Fruit fly (Drosophila melanogaster) whole organism, embryonic: Measurements from ENCODE around the gene Lim3.

ENCODE experiments used
- Atf6 ChIP-seq: fragments of 200-800 bp; sonication (Bioruptor generic); IDR thresholded peaks from 2 replicates; pipeline ENCODE4 v1.3.6; 2022; ENCODE audit warnings: missing biosample characterization, missing genetic modification characterization
- BtbVII ChIP-seq: fragments of 200-800 bp; sonication (Bioruptor generic); optimal IDR thresholded peaks from 3 replicates; lab custom pipeline; 2017; ENCODE audit warnings: missing biosample characterization, mild to moderate bottlenecking, missing genetic modification characterization
- Bteb2 ChIP-seq: fragments of 200-800 bp; sonication (Bioruptor generic); optimal IDR thresholded peaks from 2 replicates; lab custom pipeline; 2016; ENCODE audit warnings: missing biosample characterization, missing genetic modification characterization
- CG10366 ChIP-seq: fragments of 200-800 bp; sonication (Bioruptor generic); IDR thresholded peaks from 2 replicates; pipeline ENCODE4 v1.3.6; 2022; ENCODE audit warnings: missing biosample characterization, missing genetic modification characterization
- CG11456 ChIP-seq: fragments of 200-800 bp; sonication (Bioruptor generic); IDR thresholded peaks from 3 replicates; pipeline ENCODE4 v1.3.6; 2022; ENCODE audit warnings: missing biosample characterization, missing genetic modification characterization
- CG12104 ChIP-seq: fragments of 200-800 bp; sonication (Bioruptor generic); optimal IDR thresholded peaks from 3 replicates; lab custom pipeline; 2016; ENCODE audit warnings: missing biosample characterization, missing genetic modification characterization
- CG15011 ChIP-seq: fragments of 200-800 bp; sonication (Bioruptor generic); optimal IDR thresholded peaks from 3 replicates; lab custom pipeline; 2018; ENCODE audit warnings: missing biosample characterization, mild to moderate bottlenecking, missing genetic modification characterization
- CG18599 ChIP-seq: fragments of 200-800 bp; sonication (Bioruptor generic); optimal IDR thresholded peaks from 3 replicates; lab custom pipeline; 2017; ENCODE audit warnings: missing biosample characterization, missing genetic modification characterization, mild to moderate bottlenecking, moderate library complexity, missing genetic modification reagents
- CG18619 ChIP-seq: fragments of 200-800 bp; sonication (Bioruptor generic); optimal IDR thresholded peaks from 3 replicates; lab custom pipeline; 2017; ENCODE audit warnings: missing biosample characterization, mild to moderate bottlenecking, missing genetic modification characterization
- CG2120 ChIP-seq: fragments of 200-800 bp; sonication (Bioruptor generic); optimal IDR thresholded peaks from 3 replicates; lab custom pipeline; 2016; ENCODE audit warnings: missing biosample characterization, missing genetic modification characterization
- CG30431 ChIP-seq: fragments of 200-800 bp; sonication (Bioruptor generic); optimal IDR thresholded peaks from 2 replicates; lab custom pipeline; 2017; ENCODE audit warnings: missing biosample characterization, missing genetic modification characterization
- CG3065 ChIP-seq: fragments of 200-800 bp; sonication (Bioruptor generic); optimal IDR thresholded peaks from 2 replicates; lab custom pipeline; 2016; ENCODE audit warnings: missing biosample characterization, missing genetic modification characterization
- CG31224 ChIP-seq: fragments of 200-800 bp; sonication (Bioruptor generic); IDR thresholded peaks from 2 replicates; pipeline ENCODE4 v1.3.6; 2022; ENCODE audit warnings: missing biosample characterization, missing genetic modification characterization
- CG33557 ChIP-seq: fragments of 200-800 bp; sonication (Bioruptor generic); optimal IDR thresholded peaks from 2 replicates; lab custom pipeline; 2019; ENCODE audit warnings: missing biosample characterization, mild to moderate bottlenecking, missing genetic modification characterization, moderate library complexity
- CG4820 ChIP-seq: fragments of 200-800 bp; sonication (Bioruptor generic); optimal IDR thresholded peaks from 3 replicates; lab custom pipeline; 2016; ENCODE audit warnings: missing biosample characterization, missing genetic modification characterization
- CG6272 ChIP-seq: fragments of 200-800 bp; sonication (Bioruptor generic); IDR thresholded peaks from 2 replicates; pipeline ENCODE4 v1.3.6; 2022; ENCODE audit warnings: missing biosample characterization, missing genetic modification characterization
- CG6765 ChIP-seq: fragments of 200-800 bp; sonication (Bioruptor generic); optimal IDR thresholded peaks from 3 replicates; lab custom pipeline; 2017; ENCODE audit warnings: missing biosample characterization, mild to moderate bottlenecking, missing genetic modification characterization
- CG7963 ChIP-seq: fragments of 200-800 bp; sonication (Bioruptor generic); IDR thresholded peaks from 3 replicates; pipeline ENCODE4 v1.3.6; 2022; ENCODE audit warnings: missing biosample characterization, missing genetic modification characterization; ENCODE audit not compliant: partially characterized antibody
- CG8388 ChIP-seq: fragments of 200-800 bp; sonication (Bioruptor generic); optimal IDR thresholded peaks from 2 replicates; lab custom pipeline; 2019; ENCODE audit warnings: missing biosample characterization, mild to moderate bottlenecking, missing genetic modification characterization, moderate library complexity
- Chrac-16 ChIP-seq: fragments of 200-800 bp; sonication (Bioruptor generic); optimal IDR thresholded peaks from 3 replicates; lab custom pipeline; 2016; ENCODE audit warnings: missing biosample characterization, missing genetic modification characterization
- Dad ChIP-seq: fragments of 200-800 bp; sonication (Bioruptor generic); optimal IDR thresholded peaks from 3 replicates; lab custom pipeline; 2016; ENCODE audit warnings: missing biosample characterization, missing genetic modification characterization
- Dek ChIP-seq: fragments of 200-800 bp; sonication (Bioruptor generic); optimal IDR thresholded peaks from 3 replicates; lab custom pipeline; 2019; ENCODE audit warnings: missing biosample characterization, mild to moderate bottlenecking, missing genetic modification characterization, moderate library complexity
- Dfd ChIP-seq, 2 experiments: fragments of >200 bp; optimal IDR thresholded peaks; 2 replicates each; lab custom pipeline; 2017; ENCODE audit warnings: missing biosample characterization in 2 of 2, missing genetic modification characterization in 2 of 2
- HLH3B ChIP-seq: fragments of 200-800 bp; sonication (Bioruptor generic); IDR thresholded peaks from 2 replicates; pipeline ENCODE4 v1.3.6; 2022; ENCODE audit warnings: missing biosample characterization, missing genetic modification characterization
- Jarid2 ChIP-seq: fragments of 200-800 bp; sonication (Bioruptor generic); optimal IDR thresholded peaks from 3 replicates; lab custom pipeline; 2017; ENCODE audit warnings: mild to moderate bottlenecking, missing biosample characterization, missing genetic modification reagents, missing genetic modification characterization
- Lhr ChIP-seq: fragments of 200-800 bp; sonication (Bioruptor generic); optimal IDR thresholded peaks from 3 replicates; lab custom pipeline; 2017; ENCODE audit warnings: mild to moderate bottlenecking, missing biosample characterization, missing genetic modification reagents, missing genetic modification characterization
- NK7.1 ChIP-seq: fragments of 200-800 bp; sonication (Bioruptor generic); optimal IDR thresholded peaks from 3 replicates; lab custom pipeline; 2016; ENCODE audit warnings: missing biosample characterization, missing genetic modification characterization
- al ChIP-seq: fragments of 200-800 bp; sonication (Bioruptor generic); IDR thresholded peaks from 2 replicates; pipeline ENCODE4 v1.3.6; 2022; ENCODE audit warnings: missing biosample characterization, missing genetic modification characterization
- btn ChIP-seq: fragments of 200-800 bp; sonication (Bioruptor generic); optimal IDR thresholded peaks from 2 replicates; lab custom pipeline; 2016; ENCODE audit warnings: missing biosample characterization, missing genetic modification characterization
- croc ChIP-seq: fragments of 200-800 bp; sonication (Bioruptor generic); conservative IDR thresholded peaks from 3 replicates; pipeline ENCODE4 v1.3.6; 2022; ENCODE audit warnings: missing biosample characterization, missing genetic modification characterization
- kay ChIP-seq: fragments of 200-800 bp; sonication (Bioruptor generic); optimal IDR thresholded peaks from 2 replicates; lab custom pipeline; 2016; ENCODE audit warnings: missing biosample characterization, missing genetic modification characterization
- lilli ChIP-seq: fragments of 200-800 bp; sonication (Bioruptor generic); optimal IDR thresholded peaks from 3 replicates; lab custom pipeline; 2016; ENCODE audit warnings: missing biosample characterization, missing genetic modification characterization
- maf-S ChIP-seq: fragments of 200-800 bp; sonication (Bioruptor generic); optimal IDR thresholded peaks from 2 replicates; lab custom pipeline; 2016; ENCODE audit warnings: missing biosample characterization, missing genetic modification characterization
- mam ChIP-seq: fragments of 200-800 bp; sonication (Bioruptor generic); optimal IDR thresholded peaks from 3 replicates; lab custom pipeline; 2016; ENCODE audit warnings: missing biosample characterization, missing genetic modification characterization
- nmo ChIP-seq: fragments of 200-800 bp; sonication (Bioruptor generic); optimal IDR thresholded peaks from 2 replicates; lab custom pipeline; 2018; ENCODE audit warnings: missing biosample characterization, mild to moderate bottlenecking, missing genetic modification characterization, moderate library complexity
- pb ChIP-seq: fragments of 200-800 bp; sonication (Bioruptor generic); optimal IDR thresholded peaks from 3 replicates; lab custom pipeline; 2016; ENCODE audit warnings: missing biosample characterization, missing genetic modification characterization
- phol ChIP-seq: fragments of 200-800 bp; sonication (Bioruptor generic); optimal IDR thresholded peaks from 3 replicates; lab custom pipeline; 2018; ENCODE audit warnings: missing biosample characterization, mild to moderate bottlenecking, missing genetic modification characterization, moderate library complexity
- pnt ChIP-seq: fragments of 200-800 bp; sonication (Bioruptor generic); optimal IDR thresholded peaks from 3 replicates; lab custom pipeline; 2016; ENCODE audit warnings: missing biosample characterization, missing genetic modification characterization
- psq ChIP-seq: fragments of 200-800 bp; sonication (Bioruptor generic); optimal IDR thresholded peaks from 2 replicates; lab custom pipeline; 2017; ENCODE audit warnings: missing biosample characterization, missing genetic modification characterization
- pum ChIP-seq: fragments of 200-800 bp; sonication (Bioruptor generic); optimal IDR thresholded peaks from 2 replicates; lab custom pipeline; 2016; ENCODE audit warnings: missing biosample characterization, missing genetic modification characterization
- sc ChIP-seq, 3 experiments: fragments of >200 bp in 2 of 3; fragments of 200-800 bp in 1 of 3; sonication (Bioruptor generic) in 1 of 3; optimal IDR thresholded peaks; 2 replicates in 2 of 3; 3 replicates in 1 of 3; lab custom pipeline; 2017; ENCODE audit warnings: mild to moderate bottlenecking in 1 of 3, missing biosample characterization in 1 of 3, missing genetic modification characterization in 1 of 3, missing genetic modification reagents in 1 of 3
- scrt ChIP-seq: fragments of 200-800 bp; sonication (Bioruptor generic); optimal IDR thresholded peaks from 2 replicates; lab custom pipeline; 2018; ENCODE audit warnings: missing biosample characterization, mild to moderate bottlenecking, missing genetic modification characterization, moderate library complexity
- sd ChIP-seq: fragments of 200-800 bp; sonication (Bioruptor generic); optimal IDR thresholded peaks from 3 replicates; lab custom pipeline; 2018; ENCODE audit warnings: missing biosample characterization, mild to moderate bottlenecking, missing genetic modification characterization, moderate library complexity
- sisA ChIP-seq: fragments of 200-800 bp; sonication (Bioruptor generic); IDR thresholded peaks from 2 replicates; pipeline ENCODE4 v1.3.6; 2022; ENCODE audit warnings: missing biosample characterization, missing genetic modification characterization
- slou ChIP-seq: fragments of 200-800 bp; sonication (Bioruptor generic); optimal IDR thresholded peaks from 3 replicates; lab custom pipeline; 2016; ENCODE audit warnings: missing biosample characterization, missing genetic modification characterization
- sug ChIP-seq: fragments of 200-800 bp; optimal IDR thresholded peaks from 2 replicates; lab custom pipeline; 2019; ENCODE audit warnings: missing biosample characterization, mild to moderate bottlenecking, missing genetic modification characterization, moderate library complexity
- trh ChIP-seq: fragments of 200-800 bp; sonication (Bioruptor generic); optimal IDR thresholded peaks from 2 replicates; lab custom pipeline; 2016; ENCODE audit warnings: missing biosample characterization, missing genetic modification characterization
- zen ChIP-seq: fragments of 200-800 bp; sonication (Bioruptor generic); optimal IDR thresholded peaks from 3 replicates; lab custom pipeline; 2018; ENCODE audit warnings: missing biosample characterization, mild to moderate bottlenecking, missing genetic modification characterization, moderate library complexity

The Lim3 gene

DNA sequence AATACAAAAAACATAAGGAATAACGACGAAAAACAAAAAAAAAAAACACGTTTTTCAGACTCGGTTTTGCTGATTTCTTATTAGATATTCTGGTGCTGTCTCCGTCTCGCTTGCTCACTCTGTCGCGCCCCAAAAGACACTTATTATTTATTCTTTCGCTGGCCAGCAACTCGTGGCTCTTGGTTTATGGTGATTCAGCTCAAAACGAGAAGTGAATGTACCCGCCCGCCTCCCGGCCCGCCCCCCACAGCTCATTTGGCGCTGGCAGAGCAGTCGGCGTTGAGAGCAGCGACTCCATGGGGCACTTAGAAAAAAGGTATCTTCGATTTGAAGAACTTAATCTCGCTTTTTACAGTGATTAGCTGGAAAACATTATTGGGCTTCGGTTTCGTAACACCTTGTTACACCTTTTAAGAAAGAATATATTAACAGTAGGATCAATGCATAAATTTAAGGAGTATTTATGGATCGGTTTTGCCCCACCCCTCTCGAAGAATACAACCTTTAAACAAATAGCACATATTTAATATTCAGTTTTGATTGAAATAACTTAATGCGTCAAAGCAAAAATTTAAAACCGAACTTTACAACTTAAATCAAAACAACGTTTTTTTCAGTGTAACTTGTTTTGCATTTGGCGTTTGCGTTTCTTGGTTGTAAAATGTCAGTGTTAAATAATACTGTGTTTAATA lies 33.4 kb upstream of the Lim3 start (continued):
- peak; percentile 46 for TF ChIP-seq zen (tag; lab: Kevin White, UChicago)
- TF ChIP-seq CG10366 (GFP tag; lab: Robert Waterston, UW) = peak; percentile 27; the same call in 1 of the 2 replicates
- peak; percentile 67 for TF ChIP-seq sug (tag; lab: Kevin White, UChicago)
- peak; percentile 42; the same call in 2 of the 3 replicates for TF ChIP-seq croc (GFP tag; lab: Robert Waterston, UW)
- peak; percentile 55 for TF ChIP-seq NK7.1
- TF ChIP-seq lilli = peak; percentile 79
- peak; percentile 66 for TF ChIP-seq slou (GFP tag; lab: Kevin White, UChicago)
- TF ChIP-seq HLH3B (GFP tag; lab: Robert Waterston, UW) = 0 out of 2 replicates have a peak, but pooled peaks have one; percentile 7
- peak; percentile 84 for TF ChIP-seq CG2120 (GFP tag; lab: Kevin White, UChicago)
- peak; percentile 7 for TF ChIP-seq trh (GFP tag; lab: Kevin White, UChicago)
- TF ChIP-seq phol (tag; lab: Kevin White, UChicago) = peak; percentile 80
- TF ChIP-seq CG12104 (GFP tag; lab: Kevin White, UChicago) = peak; percentile 77
- peak; percentile 56 for TF ChIP-seq maf-S (GFP tag; lab: Kevin White, UChicago)
- peak; percentile 38 for TF ChIP-seq pum (GFP tag; lab: Kevin White, UChicago)
- TF ChIP-seq Lhr (GFP tag; lab: Kevin White, UChicago) = peak; percentile 31
- TF ChIP-seq BtbVII (GFP tag; lab: Kevin White, UChicago) = peak; percentile 81
- TF ChIP-seq CG30431 = peak; percentile 62
- peak; percentile 65 for TF ChIP-seq CG31224
- TF ChIP-seq CG6765 (GFP tag; lab: Kevin White, UChicago) = peak; percentile 64
- TF ChIP-seq Atf6 (GFP tag; lab: Robert Waterston, UW) = peak; percentile 72
- peak; percentile 72 for TF ChIP-seq CG33557 (GFP tag; lab: Kevin White, UChicago)
- TF ChIP-seq CG3065 (GFP tag; lab: Kevin White, UChicago) = peak; percentile 55
- peak; percentile 51 for TF ChIP-seq scrt
- TF ChIP-seq Bteb2 (GFP tag; lab: Kevin White, UChicago) = peak; percentile 78
- TF ChIP-seq al = peak; percentile 49
- peak; percentile 63 for TF ChIP-seq CG15011 (GFP tag; lab: Kevin White, UChicago)
- no peak for TF ChIP-seq btn
- TF ChIP-seq CG18599 (GFP tag; lab: Kevin White, UChicago) = peak; percentile 76
- peak; percentile 21; the same call in 1 of the 2 replicates for TF ChIP-seq sisA
- TF ChIP-seq Dek = peak; percentile 61
- no peak for TF ChIP-seq CG6272 (GFP tag; lab: Robert Waterston, UW)
- peak; percentile 48 for TF ChIP-seq Dad (GFP tag; lab: Kevin White, UChicago)
- TF ChIP-seq pb = peak; percentile 42
- TF ChIP-seq Chrac-16 (GFP tag; lab: Kevin White, UChicago) = peak; percentile 65
- no peak for TF ChIP-seq sc (optimal IDR thresholded peaks at IDR 0.05; lab: Kevin White, UChicago)
- peak; percentile 55 for TF ChIP-seq sc (GFP tag; optimal IDR thresholded peaks at IDR 0.05; lab: Kevin White, UChicago)
- TF ChIP-seq psq (GFP tag; lab: Kevin White, UChicago) = no peak
- TF ChIP-seq CG4820 (GFP tag; lab: Kevin White, UChicago) = peak; percentile 67
- peak; percentile 10 for TF ChIP-seq kay (GFP tag; lab: Kevin White, UChicago)
- peak in 1 of 2 experiments; percentile 23 for TF ChIP-seq Dfd (GFP tag; optimal IDR thresholded peaks at IDR 0.05; lab: Kevin White, UChicago)
- TF ChIP-seq mam (GFP tag; lab: Kevin White, UChicago) = peak; percentile 56
- peak; percentile 10 for TF ChIP-seq sd (tag; lab: Kevin White, UChicago)
- no peak for TF ChIP-seq CG11456 (GFP tag; lab: Robert Waterston, UW)
- peak; percentile 40 for TF ChIP-seq Jarid2 (GFP tag; lab: Kevin White, UChicago)
- peak; percentile 70 for TF ChIP-seq CG8388 (GFP tag; lab: Kevin White, UChicago)
- peak; percentile 74 for TF ChIP-seq CG18619 (GFP tag; lab: Kevin White, UChicago)
- TF ChIP-seq CG7963 (GFP tag; lab: Robert Waterston, UW) = no peak
- TF ChIP-seq pnt = peak; percentile 63
- TF ChIP-seq nmo (GFP tag; lab: Kevin White, UChicago) = peak; percentile 85
